Worm (Caenorhabditis elegans) whole organism, L3 larva: Measurements from ENCODE around the gene abcf-1.

Experiments
- aly-2 ChIP-seq: fragments of 150-350 bp; optimal IDR thresholded peaks from 2 replicates; lab custom pipeline; 2014; ENCODE audit warnings: missing biosample characterization, missing genetic modification characterization
- ama-1 ChIP-seq: fragments of 150-350 bp; optimal IDR thresholded peaks from 2 replicates; lab custom pipeline; 2018
- lin-39 ChIP-seq: fragments of 150-350 bp; optimal IDR thresholded peaks from 2 replicates; lab custom pipeline; 2018; ENCODE audit warnings: missing biosample characterization, missing genetic modification reagents, missing genetic modification characterization
- lsy-12 ChIP-seq: sonication (generic microtip); optimal IDR thresholded peaks from 2 replicates; lab custom pipeline; 2016; ENCODE audit warnings: mild to moderate bottlenecking, missing genetic modification characterization, missing compliant biosample characterization
- nhr-25 ChIP-seq: sonication (generic microtip); optimal IDR thresholded peaks from 2 replicates; lab custom pipeline; 2017; ENCODE audit warnings: missing biosample characterization, missing genetic modification characterization
- nhr-76 ChIP-seq: fragments of 150-350 bp; sonication (generic microtip); optimal IDR thresholded peaks from 5 replicates; lab custom pipeline; 2014; ENCODE audit warnings: missing biosample characterization, missing genetic modification characterization
- pha-4 ChIP-seq: fragments of 150-350 bp; optimal IDR thresholded peaks from 2 replicates; lab custom pipeline; 2014; ENCODE audit warnings: missing biosample characterization, missing genetic modification reagents, missing genetic modification characterization
- ztf-11 ChIP-seq: fragments of 150-350 bp; optimal IDR thresholded peaks from 2 replicates; lab custom pipeline; 2014; ENCODE audit warnings: missing biosample characterization, missing genetic modification characterization

DNA sequence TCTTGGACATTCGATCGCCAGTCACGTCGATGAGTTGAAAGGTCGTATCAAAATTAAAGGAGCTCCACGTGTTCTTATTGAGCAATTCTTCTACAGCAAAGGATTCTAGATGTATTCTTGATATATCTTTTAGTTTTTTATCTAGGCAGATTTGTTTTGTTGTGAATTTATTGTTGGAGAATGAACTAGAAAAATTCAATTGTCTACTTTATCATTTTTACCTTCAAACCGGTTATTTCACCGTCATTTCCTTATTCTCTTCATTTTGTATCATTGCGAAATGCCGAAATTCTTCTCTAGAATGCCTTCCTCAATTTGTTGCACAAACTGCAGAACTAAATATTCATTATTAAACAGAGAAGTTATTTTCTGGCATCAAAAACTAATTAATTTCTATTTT lies 34.0 kb downstream of the abcf-1 start, which contains the start of gene R11D1.10:
- TF ChIP-seq ama-1 (no peak), ztf-11 (tag; lab: Kevin White, UChicago) (no peak), lsy-12 (tag; lab: Kevin White, UChicago) (no peak), lin-39 (tag; lab: Kevin White, UChicago) (no peak), pha-4 (tag; lab: Kevin White, UChicago) (no peak), nhr-25 (tag; lab: Kevin White, UChicago) (no peak), nhr-76 (tag; lab: Kevin White, UChicago) (no peak), aly-2 (tag; lab: Kevin White, UChicago) (no peak)
